Worm (Caenorhabditis elegans): ENCODE results near the gene R11G10.3.

DNA sequence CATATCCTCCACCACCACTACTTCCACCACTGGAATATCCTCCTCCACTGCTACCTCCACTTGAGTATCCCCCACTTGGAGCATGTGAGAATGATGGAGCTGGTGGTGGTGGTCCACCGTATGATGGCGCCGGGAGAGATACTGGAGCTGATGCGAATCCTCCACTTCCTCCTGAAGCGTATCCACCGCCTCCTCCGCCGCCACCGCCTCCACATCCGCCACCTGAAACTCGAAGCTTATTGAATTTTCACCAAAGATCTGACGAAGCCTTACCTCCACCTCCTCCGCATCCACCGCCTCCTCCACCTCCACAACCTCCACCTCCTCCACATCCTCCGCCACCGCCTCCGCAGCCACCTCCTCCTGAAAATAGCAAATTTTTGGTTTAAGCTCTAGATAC lies 39.5 kb downstream of the R11G10.3 start:
- no peak for TF ChIP-seq T07F8.4 (tag; optimal IDR thresholded peaks at IDR 0.05)
- no peak for TF ChIP-seq him-1 (tag; optimal IDR thresholded peaks at IDR 0.05)
- no peak for TF ChIP-seq ztf-28 (GFP tag; IDR thresholded peaks at IDR 0.05)
- TF ChIP-seq dox-1 (GFP tag; IDR thresholded peaks at IDR 0.05) = no peak
- no peak for TF ChIP-seq somi-1 (GFP tag; optimal IDR thresholded peaks at IDR 0.05)
- no peak for TF ChIP-seq ceh-58 (GFP tag; IDR thresholded peaks at IDR 0.05)
- no peak for TF ChIP-seq attf-5 (GFP tag; optimal IDR thresholded peaks at IDR 0.05)
- no peak for TF ChIP-seq nhr-90 (tag; optimal IDR thresholded peaks at IDR 0.05)
- TF ChIP-seq tlf-1 (GFP tag; optimal IDR thresholded peaks at IDR 0.05) = no peak
- no peak for TF ChIP-seq ZK185.1 (tag; optimal IDR thresholded peaks at IDR 0.05; ENCODE audit: poor library complexity, severe bottlenecking)
- no peak for TF ChIP-seq B0261.1 (tag; optimal IDR thresholded peaks at IDR 0.05)
- TF ChIP-seq Y67H2A.10 (GFP tag; conservative IDR thresholded peaks at IDR 0.05) = no peak
